Fruit fly (Drosophila melanogaster) whole organism, wandering third instar larva: ENCODE results near the gene Mekk1.

Experiments used
- Abd-B ChIP-seq: fragments of >200 bp; optimal IDR thresholded peaks from 2 replicates; lab custom pipeline; 2017; ENCODE audit warnings: missing biosample characterization, missing genetic modification characterization
- CG9705 ChIP-seq: fragments of 200-800 bp; sonication (Bioruptor generic); optimal IDR thresholded peaks from 2 replicates; lab custom pipeline; 2018; ENCODE audit warnings: missing biosample characterization, mild to moderate bottlenecking, missing genetic modification characterization
- Dfd ChIP-seq: fragments of >200 bp; optimal IDR thresholded peaks from 2 replicates; lab custom pipeline; 2017; ENCODE audit warnings: missing biosample characterization, missing genetic modification characterization
- Hnf4 ChIP-seq: fragments of 200-800 bp; sonication (Bioruptor generic); optimal IDR thresholded peaks from 2 replicates; lab custom pipeline; 2016; ENCODE audit warnings: missing biosample characterization, mild to moderate bottlenecking, missing genetic modification characterization
- Hr78 ChIP-seq: fragments of >200 bp; optimal IDR thresholded peaks from 2 replicates; lab custom pipeline; 2017; ENCODE audit warnings: missing biosample characterization, missing genetic modification characterization
- OdsH ChIP-seq: fragments of 200-800 bp; sonication (Bioruptor generic); optimal IDR thresholded peaks from 2 replicates; lab custom pipeline; 2016; ENCODE audit warnings: missing biosample characterization, mild to moderate bottlenecking, missing genetic modification characterization
- Rel ChIP-seq, 2 experiments: fragments of 200-800 bp; sonication (Bioruptor generic) in 1 of 2; optimal IDR thresholded peaks; 2 replicates in 1 of 2; 3 replicates in 1 of 2; lab custom pipeline; 2016 to 2019; ENCODE audit warnings: mild to moderate bottlenecking in 2 of 2, missing biosample characterization in 2 of 2, missing genetic modification characterization in 2 of 2, moderate library complexity in 1 of 2
- br ChIP-seq: fragments of 200-800 bp; sonication (Bioruptor generic); optimal IDR thresholded peaks from 2 replicates; lab custom pipeline; 2016; ENCODE audit warnings: missing biosample characterization, missing genetic modification characterization
- dl ChIP-seq, 2 experiments: fragments of 175-275, 200-275 bp in 1 of 2; fragments of 200-275 bp in 1 of 2; sonication (Bioruptor generic); optimal IDR thresholded peaks; lab custom pipeline; 2018; ENCODE audit warnings: mild to moderate bottlenecking in 2 of 2, missing biosample characterization in 2 of 2, missing genetic modification characterization in 2 of 2, moderate library complexity in 2 of 2; ENCODE audit not compliant: partially characterized antibody in 2 of 2, insufficient read depth in 1 of 2
- dsf ChIP-seq: sonication (Bioruptor generic); optimal IDR thresholded peaks from 2 replicates; lab custom pipeline; 2016; ENCODE audit warnings: missing biosample characterization, missing genetic modification characterization, borderline replicate concordance
- foxo ChIP-seq, 2 experiments: fragments of 200-800 bp; sonication (Bioruptor generic); optimal IDR thresholded peaks; 2 replicates in 1 of 2; 3 replicates in 1 of 2; lab custom pipeline; 2016 to 2017; ENCODE audit warnings: missing biosample characterization in 2 of 2, missing genetic modification characterization in 2 of 2
- psq ChIP-seq: fragments of 200-800 bp; sonication (Bioruptor generic); optimal IDR thresholded peaks from 3 replicates; lab custom pipeline; 2017; ENCODE audit warnings: missing biosample characterization, mild to moderate bottlenecking, missing genetic modification characterization, moderate library complexity
- rgr ChIP-seq: fragments of 200-800 bp; sonication (Bioruptor generic); optimal IDR thresholded peaks from 3 replicates; lab custom pipeline; 2016; ENCODE audit warnings: missing biosample characterization, mild to moderate bottlenecking, missing genetic modification characterization
- sv ChIP-seq: fragments of 200-800 bp; sonication (Bioruptor generic); optimal IDR thresholded peaks from 3 replicates; lab custom pipeline; 2016; ENCODE audit warnings: missing biosample characterization, missing genetic modification characterization

- TF ChIP-seq psq = no peak
- TF ChIP-seq dl (GFP tag; optimal IDR thresholded peaks at IDR 0.05; lab: Kevin White, UChicago; ENCODE audit: insufficient read depth in 1 of 2, partially characterized antibody in 2 of 2) = no peak
- TF ChIP-seq sv = no peak
- TF ChIP-seq Hnf4 (GFP tag; lab: Kevin White, UChicago) = no peak
- TF ChIP-seq Abd-B = no peak
- TF ChIP-seq br (GFP tag; lab: Kevin White, UChicago) = no peak
- TF ChIP-seq rgr = no peak
- no peak for TF ChIP-seq foxo (GFP tag; optimal IDR thresholded peaks at IDR 0.05; lab: Kevin White, UChicago)
- no peak for TF ChIP-seq Hr78 (GFP tag; lab: Kevin White, UChicago)
- TF ChIP-seq Rel (GFP tag; optimal IDR thresholded peaks at IDR 0.05; lab: Kevin White, UChicago) = no peak
- TF ChIP-seq Rel (tag; optimal IDR thresholded peaks at IDR 0.05; lab: Kevin White, UChicago) = no peak
- TF ChIP-seq CG9705 (GFP tag; lab: Kevin White, UChicago) = no peak
- TF ChIP-seq Dfd = no peak
- TF ChIP-seq OdsH (GFP tag; lab: Kevin White, UChicago) = no peak
- TF ChIP-seq dsf (GFP tag; lab: Kevin White, UChicago) = no peak
Observed at dm6 chr3R:18703514-18703913, 39.9 kb downstream of the Mekk1 start.
